Worm (Caenorhabditis elegans) whole organism, midembryonic: ENCODE results near the gene F44E2.4.
A peak's percentile ranks its signal among the peaks of the same experiment; 100 is the strongest.

Experiments used
- T22C8.4 ChIP-seq: fragments of 200-800 bp; sonication (Bioruptor generic); IDR thresholded peaks from 2 replicates; pipeline ENCODE4 v1.3.6; 2022; ENCODE audit warnings: missing genetic modification characterization, missing compliant biosample characterization
- cog-1 ChIP-seq: sonication (generic microtip); optimal IDR thresholded peaks from 2 replicates; lab custom pipeline; 2016; ENCODE audit warnings: missing genetic modification characterization, missing compliant biosample characterization
- flt-1 ChIP-seq: fragments of 200-800 bp; sonication (Bioruptor generic); IDR thresholded peaks from 2 replicates; pipeline ENCODE4 v1.3.6; 2022; ENCODE audit warnings: missing genetic modification characterization, missing compliant biosample characterization
- klf-2 ChIP-seq: fragments of 200-800 bp; sonication (Bioruptor generic); conservative IDR thresholded peaks from 2 replicates; pipeline ENCODE4 v1.3.6; 2022; ENCODE audit warnings: missing genetic modification reagents, missing genetic modification characterization, missing compliant biosample characterization
- med-1 ChIP-seq: sonication (generic microtip); optimal IDR thresholded peaks from 2 replicates; lab custom pipeline; 2017; ENCODE audit warnings: missing genetic modification characterization, mild to moderate bottlenecking, missing compliant biosample characterization, antibody characterized with exemption, missing genetic modification reagents; ENCODE audit not compliant: insufficient read depth
- ref-1 ChIP-seq: fragments of 200-800 bp; sonication (Bioruptor generic); conservative IDR thresholded peaks from 2 replicates; pipeline ENCODE4 v1.3.6; 2022; ENCODE audit warnings: missing genetic modification reagents, missing genetic modification characterization, missing compliant biosample characterization
- tab-1 ChIP-seq: fragments of 200-800 bp; sonication (Bioruptor generic); IDR thresholded peaks from 2 replicates; pipeline ENCODE4 v1.3.6; 2022; ENCODE audit warnings: missing genetic modification characterization, missing compliant biosample characterization
- ztf-23 ChIP-seq: fragments of 200-800 bp; sonication (Bioruptor generic); IDR thresholded peaks from 2 replicates; pipeline ENCODE4 v1.3.6; 2022; ENCODE audit warnings: missing genetic modification reagents, missing genetic modification characterization, missing compliant biosample characterization
- ztf-29 ChIP-seq: fragments of 200-800 bp; sonication (Bioruptor generic); IDR thresholded peaks from 2 replicates; pipeline ENCODE4 v1.3.6; 2022; ENCODE audit warnings: missing genetic modification reagents, missing genetic modification characterization, missing compliant biosample characterization

Gene F44E2.4

ce11 chrIII:8818599-8818998 lies 19.6 kb downstream of the F44E2.4 start, which contains the start of gene pat-2:
TSS of gene pat-2 (plus strand) at chrIII:8818899.
- TF ChIP-seq ztf-23 (GFP tag; lab: Robert Waterston, UW) (no peak), cog-1 (tag; lab: Kevin White, UChicago) (no peak), klf-2 (GFP tag; lab: Robert Waterston, UW) (no peak), tab-1 (GFP tag; lab: Robert Waterston, UW) (no peak), ref-1 (GFP tag; lab: Robert Waterston, UW) (no peak), T22C8.4 (no peak), med-1 (GFP tag; lab: Kevin White, UChicago) (no peak)

- no peak for TF ChIP-seq cog-1 (tag; lab: Kevin White, UChicago)
- TF ChIP-seq klf-2 (GFP tag; lab: Robert Waterston, UW), result no peak
- no peak for TF ChIP-seq med-1 (GFP tag; lab: Kevin White, UChicago)
- no peak for TF ChIP-seq flt-1 (GFP tag; lab: Robert Waterston, UW)
- no peak for TF ChIP-seq tab-1 (GFP tag; lab: Robert Waterston, UW)
- TF ChIP-seq ref-1 (GFP tag; lab: Robert Waterston, UW), result no peak
- TF ChIP-seq T22C8.4, result no peak
- TF ChIP-seq ztf-29 (GFP tag; lab: Robert Waterston, UW), result no peak
- TF ChIP-seq ztf-23 (GFP tag; lab: Robert Waterston, UW), result no peak
Observed at ce11 chrIII:8815699-8816098, 22.5 kb downstream of the F44E2.4 start.

- TF ChIP-seq flt-1 (GFP tag; lab: Robert Waterston, UW) (no peak), cog-1 (tag; lab: Kevin White, UChicago) (no peak), ztf-29 (GFP tag; lab: Robert Waterston, UW) (no peak), ztf-23 (GFP tag; lab: Robert Waterston, UW) (no peak), med-1 (GFP tag; lab: Kevin White, UChicago) (no peak), tab-1 (GFP tag; lab: Robert Waterston, UW) (no peak), klf-2 (GFP tag; lab: Robert Waterston, UW) (no peak), ref-1 (GFP tag; lab: Robert Waterston, UW) (no peak)
Observed at ce11 chrIII:8811111-8811510, 27.1 kb downstream of the F44E2.4 start.

ce11 chrIII:8809245-8809971 lies 28.8 kb downstream of the F44E2.4 start, which contains the start of gene prx-19:
TSS of gene prx-19 (minus strand) at chrIII:8809295.
- TF ChIP-seq cog-1 (tag; lab: Kevin White, UChicago) (peak; percentile 45), tab-1 (GFP tag; lab: Robert Waterston, UW) (no peak), T22C8.4 (no peak), ztf-29 (GFP tag; lab: Robert Waterston, UW) (no peak), ref-1 (GFP tag; lab: Robert Waterston, UW) (no peak), ztf-23 (GFP tag; lab: Robert Waterston, UW) (no peak), klf-2 (GFP tag; lab: Robert Waterston, UW) (no peak), med-1 (GFP tag; lab: Kevin White, UChicago) (no peak), flt-1 (GFP tag; lab: Robert Waterston, UW) (no peak)

- no peak for TF ChIP-seq med-1 (GFP tag; lab: Kevin White, UChicago)
- TF ChIP-seq flt-1 (GFP tag; lab: Robert Waterston, UW), result no peak
- TF ChIP-seq klf-2 (GFP tag; lab: Robert Waterston, UW), result no peak
- TF ChIP-seq ztf-23 (GFP tag; lab: Robert Waterston, UW), result no peak
- no peak for TF ChIP-seq ref-1 (GFP tag; lab: Robert Waterston, UW)
- no peak for TF ChIP-seq cog-1 (tag; lab: Kevin White, UChicago)
- no peak for TF ChIP-seq T22C8.4
- TF ChIP-seq tab-1 (GFP tag; lab: Robert Waterston, UW), result no peak
- TF ChIP-seq ztf-29 (GFP tag; lab: Robert Waterston, UW), result no peak
Observed at ce11 chrIII:8807246-8807645, 31.0 kb downstream of the F44E2.4 start, which contains the start of gene F54F2.7. TSS of gene F54F2.7 (minus strand) at chrIII:8807346.

- TF ChIP-seq flt-1 (GFP tag; lab: Robert Waterston, UW), result no peak
- no peak for TF ChIP-seq T22C8.4
- no peak for TF ChIP-seq med-1 (GFP tag; lab: Kevin White, UChicago)
- no peak for TF ChIP-seq ztf-23 (GFP tag; lab: Robert Waterston, UW)
- no peak for TF ChIP-seq cog-1 (tag; lab: Kevin White, UChicago)
- TF ChIP-seq ref-1 (GFP tag; lab: Robert Waterston, UW), result no peak
- TF ChIP-seq ztf-29 (GFP tag; lab: Robert Waterston, UW), result no peak
- no peak for TF ChIP-seq klf-2 (GFP tag; lab: Robert Waterston, UW)
- TF ChIP-seq tab-1 (GFP tag; lab: Robert Waterston, UW), result no peak
Observed at ce11 chrIII:8805815-8806214, 32.4 kb downstream of the F44E2.4 start.

- TF ChIP-seq T22C8.4, result no peak
- no peak for TF ChIP-seq tab-1 (GFP tag; lab: Robert Waterston, UW)
- TF ChIP-seq ztf-23 (GFP tag; lab: Robert Waterston, UW), result no peak
- TF ChIP-seq klf-2 (GFP tag; lab: Robert Waterston, UW), result no peak
- TF ChIP-seq ref-1 (GFP tag; lab: Robert Waterston, UW), result no peak
- peak; percentile 71 for TF ChIP-seq ztf-29 (GFP tag; lab: Robert Waterston, UW)
- peak; percentile 98 for TF ChIP-seq cog-1 (tag; lab: Kevin White, UChicago)
- TF ChIP-seq med-1 (GFP tag; lab: Kevin White, UChicago), result no peak
- peak; percentile 78 for TF ChIP-seq flt-1 (GFP tag; lab: Robert Waterston, UW)
Observed at ce11 chrIII:8801864-8802818, 36.1 kb downstream of the F44E2.4 start.

- no peak for TF ChIP-seq med-1 (GFP tag; lab: Kevin White, UChicago)
- TF ChIP-seq ztf-23 (GFP tag; lab: Robert Waterston, UW), result 0 out of 2 replicates have a peak, but pooled peaks have one; percentile 46
- no peak for TF ChIP-seq T22C8.4
- no peak for TF ChIP-seq ztf-29 (GFP tag; lab: Robert Waterston, UW)
- no peak for TF ChIP-seq tab-1 (GFP tag; lab: Robert Waterston, UW)
- TF ChIP-seq cog-1 (tag; lab: Kevin White, UChicago), result no peak
Observed at ce11 chrIII:8801352-8801863, 36.8 kb downstream of the F44E2.4 start.
